Worm (Caenorhabditis elegans): ENCODE results near the gene B0457.4.

- TF ChIP-seq nhr-76 (tag; optimal IDR thresholded peaks at IDR 0.05) (no peak), elt-3 (tag; optimal IDR thresholded peaks at IDR 0.05) (no peak), nhr-12 (tag; optimal IDR thresholded peaks at IDR 0.05) (no peak), unc-130 (tag; optimal IDR thresholded peaks at IDR 0.05) (no peak), ceh-63 (GFP tag; optimal IDR thresholded peaks at IDR 0.05) (no peak), irx-1 (tag; optimal IDR thresholded peaks at IDR 0.05) (no peak), nhr-77 (tag; optimal IDR thresholded peaks at IDR 0.05) (no peak), egl-27 (tag; optimal IDR thresholded peaks at IDR 0.05) (no peak), nhr-237 (tag; optimal IDR thresholded peaks at IDR 0.05) (no peak), snpc-4 (tag; optimal IDR thresholded peaks at IDR 0.05) (no peak), C34B4.2 (tag; optimal IDR thresholded peaks at IDR 0.05) (no peak), ama-1 (optimal IDR thresholded peaks at IDR 0.05) (no peak), F16B12.6 (tag; optimal IDR thresholded peaks at IDR 0.05) (no peak), nhr-11 (tag; optimal IDR thresholded peaks at IDR 0.05) (no peak)
Observed at ce11 chrII:8916656-8917055, 4.8 kb upstream of the B0457.4 start.

Data from whole organism, L1 larva.